Fruit fly (Drosophila melanogaster) whole organism, adult: ENCODE results near the gene mRpL17.

Experiments
- CG11617 ChIP-seq: fragments of 200-800 bp; sonication (Bioruptor generic); optimal IDR thresholded peaks from 2 replicates; lab custom pipeline; 2017; ENCODE audit warnings: mild to moderate bottlenecking, missing biosample characterization, missing genetic modification reagents, missing genetic modification characterization
- CG14711 ChIP-seq: fragments of 200-800 bp; sonication (Bioruptor generic); optimal IDR thresholded peaks from 2 replicates; lab custom pipeline; 2018; ENCODE audit warnings: missing biosample characterization, mild to moderate bottlenecking, missing genetic modification characterization, moderate library complexity
- CG33017 ChIP-seq: fragments of 200-800 bp; sonication (Bioruptor generic); optimal IDR thresholded peaks from 2 replicates; lab custom pipeline; 2018; ENCODE audit warnings: missing biosample characterization, mild to moderate bottlenecking, missing genetic modification characterization, moderate library complexity
- CG5204 ChIP-seq: fragments of 200-800 bp; sonication (Bioruptor generic); optimal IDR thresholded peaks from 2 replicates; lab custom pipeline; 2016; ENCODE audit warnings: missing biosample characterization, missing genetic modification characterization
- CG7101 ChIP-seq: fragments of 200-800 bp; sonication (Bioruptor generic); optimal IDR thresholded peaks from 2 replicates; lab custom pipeline; 2018; ENCODE audit warnings: missing biosample characterization, mild to moderate bottlenecking, missing genetic modification characterization, moderate library complexity
- Clk ChIP-seq: fragments of 200-800 bp; sonication (Bioruptor generic); optimal IDR thresholded peaks from 2 replicates; lab custom pipeline; 2017; ENCODE audit warnings: missing biosample characterization, missing genetic modification characterization
- Crg-1 ChIP-seq: fragments of 200-800 bp; sonication (Bioruptor generic); optimal IDR thresholded peaks from 2 replicates; lab custom pipeline; 2016; ENCODE audit warnings: missing biosample characterization, missing genetic modification characterization
- Hr96 ChIP-seq: fragments of 200-800 bp; sonication (Bioruptor generic); optimal IDR thresholded peaks from 2 replicates; lab custom pipeline; 2016; ENCODE audit warnings: missing biosample characterization, missing genetic modification characterization
- cic ChIP-seq: fragments of 200-800 bp; sonication (Bioruptor generic); optimal IDR thresholded peaks from 2 replicates; lab custom pipeline; 2017; ENCODE audit warnings: missing biosample characterization, mild to moderate bottlenecking, missing genetic modification characterization, moderate library complexity
- kay ChIP-seq: fragments of 200-800 bp; sonication (Bioruptor generic); peaks from one replicate; lab custom pipeline; 2016; ENCODE audit warnings: missing biosample characterization, missing genetic modification characterization, borderline replicate concordance
- ovo ChIP-seq: fragments of 200-800 bp; sonication (Bioruptor generic); optimal IDR thresholded peaks from 2 replicates; lab custom pipeline; 2016; ENCODE audit warnings: missing biosample characterization, missing genetic modification characterization
- tj ChIP-seq: fragments of 200-800 bp; sonication (Bioruptor generic); optimal IDR thresholded peaks from 3 replicates; lab custom pipeline; 2017; ENCODE audit warnings: missing biosample characterization, mild to moderate bottlenecking, missing genetic modification characterization, moderate library complexity
- toe ChIP-seq: fragments of 200-800 bp; sonication (Bioruptor generic); optimal IDR thresholded peaks from 2 replicates; lab custom pipeline; 2016; ENCODE audit warnings: missing biosample characterization, missing genetic modification characterization

- peak; percentile 99 for TF ChIP-seq kay (GFP tag; lab: Kevin White, UChicago)
- TF ChIP-seq tj = no peak
- TF ChIP-seq cic (GFP tag; lab: Kevin White, UChicago) = peak; percentile 33
- TF ChIP-seq Hr96 = no peak
- TF ChIP-seq CG11617 (GFP tag; lab: Kevin White, UChicago) = no peak
- no peak for TF ChIP-seq ovo (GFP tag; lab: Kevin White, UChicago)
- no peak for TF ChIP-seq CG5204 (GFP tag; lab: Kevin White, UChicago)
- no peak for TF ChIP-seq Clk (GFP tag; lab: Kevin White, UChicago)
- TF ChIP-seq CG14711 (tag; lab: Kevin White, UChicago) = no peak
- TF ChIP-seq CG7101 (tag; lab: Kevin White, UChicago) = no peak
- no peak for TF ChIP-seq Crg-1
- no peak for TF ChIP-seq CG33017 (tag; lab: Kevin White, UChicago)
- TF ChIP-seq toe (GFP tag; lab: Kevin White, UChicago) = no peak
Measured at dm6 chr3L:225120-225519, 39.5 kb upstream of the mRpL17 start.
